Fruit fly (Drosophila melanogaster) whole organism, pupa: ENCODE results near the gene CG3123.
A peak's percentile ranks its signal among the peaks of the same experiment; 100 is the strongest.

Experiments used
- CG10348 ChIP-seq: fragments of 200-800 bp; sonication (Bioruptor generic); IDR thresholded peaks from 2 replicates; pipeline ENCODE4 v1.3.6; 2022; ENCODE audit warnings: missing biosample characterization, missing genetic modification characterization
- CG12605 ChIP-seq: fragments of 200-800 bp; sonication (Bioruptor generic); IDR thresholded peaks from 2 replicates; pipeline ENCODE4 v1.3.6; 2022; ENCODE audit warnings: missing biosample characterization, missing genetic modification characterization
- CG13204 ChIP-seq: fragments of 200-800 bp; sonication (Bioruptor generic); optimal IDR thresholded peaks from 2 replicates; lab custom pipeline; 2018; ENCODE audit warnings: missing biosample characterization, mild to moderate bottlenecking, missing genetic modification characterization, moderate library complexity
- CG14655 ChIP-seq: fragments of 200-800 bp; sonication (Bioruptor generic); optimal IDR thresholded peaks from 3 replicates; lab custom pipeline; 2017; ENCODE audit warnings: mild to moderate bottlenecking, missing biosample characterization, missing genetic modification reagents, missing genetic modification characterization
- CG15710 ChIP-seq: fragments of 200-800 bp; sonication (Bioruptor generic); optimal IDR thresholded peaks from 2 replicates; lab custom pipeline; 2018; ENCODE audit warnings: missing biosample characterization, mild to moderate bottlenecking, missing genetic modification characterization, moderate library complexity
- CG17806 ChIP-seq: fragments of 200-800 bp; sonication (Bioruptor generic); optimal IDR thresholded peaks from 2 replicates; lab custom pipeline; 2018; ENCODE audit warnings: missing biosample characterization, mild to moderate bottlenecking, missing genetic modification characterization, moderate library complexity
- CG32121 ChIP-seq: fragments of 200-800 bp; sonication (Bioruptor generic); IDR thresholded peaks from 2 replicates; pipeline ENCODE4 v1.3.6; 2022; ENCODE audit warnings: missing biosample characterization, missing genetic modification characterization
- CG34367 ChIP-seq: fragments of 200-800 bp; sonication (Bioruptor generic); optimal IDR thresholded peaks from 2 replicates; lab custom pipeline; 2018; ENCODE audit warnings: missing biosample characterization, mild to moderate bottlenecking, missing genetic modification characterization
- CG4496 ChIP-seq: fragments of 200-800 bp; sonication (Bioruptor generic); IDR thresholded peaks from 3 replicates; pipeline ENCODE4 v1.3.6; 2022; ENCODE audit warnings: missing biosample characterization, missing genetic modification characterization
- CG8159 ChIP-seq: fragments of 200-800 bp; sonication (Bioruptor generic); optimal IDR thresholded peaks from 3 replicates; lab custom pipeline; 2018; ENCODE audit warnings: missing biosample characterization, mild to moderate bottlenecking, missing genetic modification characterization, moderate library complexity
- CG8301 ChIP-seq: fragments of 200-800 bp; sonication (Bioruptor generic); optimal IDR thresholded peaks from 2 replicates; lab custom pipeline; 2018; ENCODE audit warnings: missing biosample characterization, mild to moderate bottlenecking, missing genetic modification characterization
- CG9948 ChIP-seq: fragments of 200-800 bp; sonication (Bioruptor generic); optimal IDR thresholded peaks from 2 replicates; lab custom pipeline; 2018; ENCODE audit warnings: missing biosample characterization, mild to moderate bottlenecking, missing genetic modification characterization, moderate library complexity
- D1 ChIP-seq: fragments of 200-800 bp; sonication (Bioruptor generic); optimal IDR thresholded peaks from 2 replicates; lab custom pipeline; 2018; ENCODE audit warnings: missing biosample characterization, mild to moderate bottlenecking, missing genetic modification characterization, moderate library complexity
- EcR ChIP-seq: fragments of 200-800 bp; sonication (Bioruptor generic); optimal IDR thresholded peaks from 3 replicates; lab custom pipeline; 2019; ENCODE audit warnings: missing biosample characterization, missing genetic modification characterization, mild to moderate bottlenecking, moderate library complexity, missing genetic modification reagents
- Ets98B ChIP-seq: fragments of 200-800 bp; sonication (Bioruptor generic); IDR thresholded peaks from 2 replicates; pipeline ENCODE4 v1.3.6; 2022; ENCODE audit warnings: missing biosample characterization, missing genetic modification characterization
- Pif1A ChIP-seq: fragments of 200-800 bp; sonication (Bioruptor generic); optimal IDR thresholded peaks from 3 replicates; lab custom pipeline; 2016; ENCODE audit warnings: missing biosample characterization, missing genetic modification characterization
- Pif1B ChIP-seq: fragments of 200-800 bp; sonication (Bioruptor generic); optimal IDR thresholded peaks from 3 replicates; lab custom pipeline; 2016; ENCODE audit warnings: missing biosample characterization, missing genetic modification characterization
- Snoo ChIP-seq: fragments of 200-800 bp; sonication (Bioruptor generic); optimal IDR thresholded peaks from 3 replicates; lab custom pipeline; 2017; ENCODE audit warnings: missing biosample characterization, mild to moderate bottlenecking, missing genetic modification characterization, inconsistent platforms
- fd96Ca ChIP-seq: fragments of 200-800 bp; sonication (Bioruptor generic); IDR thresholded peaks from 3 replicates; pipeline ENCODE4 v1.3.6; 2022; ENCODE audit warnings: missing biosample characterization, missing genetic modification characterization
- gl ChIP-seq: fragments of 200-800 bp; sonication (Bioruptor generic); optimal IDR thresholded peaks from 2 replicates; lab custom pipeline; 2018; ENCODE audit warnings: missing biosample characterization, mild to moderate bottlenecking, missing genetic modification characterization
- rn ChIP-seq: fragments of 200-800 bp; sonication (Bioruptor generic); IDR thresholded peaks from 2 replicates; pipeline ENCODE4 v1.3.6; 2022; ENCODE audit warnings: missing biosample characterization, missing genetic modification characterization

Gene CG3123

DNA sequence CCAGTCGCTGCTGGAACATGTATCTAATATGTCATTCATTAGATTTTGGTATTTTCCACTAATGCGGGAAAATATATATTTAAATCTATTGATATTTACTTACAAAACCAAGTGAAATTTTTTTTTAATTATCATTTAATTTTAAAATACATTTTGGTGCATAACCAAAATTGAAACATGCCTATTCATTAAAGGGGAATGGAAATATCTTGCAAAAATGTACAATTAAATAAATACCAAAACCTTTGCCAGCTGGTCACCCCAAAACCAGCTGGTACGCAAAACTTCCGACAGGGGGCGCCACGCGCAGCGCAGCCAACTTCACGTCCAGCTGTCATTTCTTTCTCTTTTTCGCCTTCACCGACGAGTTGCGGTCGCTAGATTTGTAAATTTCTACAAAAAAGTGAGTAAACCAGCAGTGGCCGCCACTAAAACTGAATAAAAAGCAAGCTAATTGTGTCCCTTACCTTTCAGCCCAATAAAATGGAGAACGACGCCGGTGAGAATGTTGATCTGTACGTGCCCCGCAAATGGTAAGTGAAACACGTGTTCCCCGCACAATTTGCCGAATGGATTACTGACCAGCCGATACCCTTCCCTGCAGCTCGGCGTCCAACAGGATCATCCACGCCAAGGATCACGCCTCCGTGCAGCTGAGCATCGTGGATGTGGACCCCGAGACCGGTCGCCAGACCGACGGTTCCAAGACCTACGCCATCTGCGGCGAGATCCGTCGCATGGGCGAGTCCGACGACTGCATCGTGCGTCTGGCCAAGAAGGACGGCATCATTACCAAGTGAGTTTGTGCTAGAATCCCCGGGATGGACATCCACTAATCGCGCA lies 30.7 kb upstream of the CG3123 start, which contains the start of the genes CG3104 and RpS21:
TSS of gene CG3104 (minus strand) at position 6 of the 843 bp plus-strand sequence.
TSS of gene RpS21 (plus strand) at position 298 of the 843 bp plus-strand sequence.
- TF ChIP-seq CG4496 (GFP tag; lab: Robert Waterston, UW), result peak; percentile 84
- peak; percentile 60; the same call in 1 of the 2 replicates for TF ChIP-seq Ets98B (GFP tag; lab: Robert Waterston, UW)
- peak; percentile 86 for TF ChIP-seq Snoo (tag; lab: Kevin White, UChicago)
- TF ChIP-seq CG32121 (GFP tag; lab: Robert Waterston, UW), result peak; percentile 36; the same call in 1 of the 2 replicates
- peak; percentile 54 for TF ChIP-seq Pif1A (GFP tag; lab: Kevin White, UChicago)
- peak; percentile 59; the same call in 2 of the 3 replicates for TF ChIP-seq fd96Ca (GFP tag; lab: Robert Waterston, UW)
- peak; percentile 24 for TF ChIP-seq CG9948 (tag; lab: Kevin White, UChicago)
- peak; percentile 53 for TF ChIP-seq CG15710 (tag; lab: Kevin White, UChicago)
- no peak for TF ChIP-seq CG10348 (GFP tag; lab: Robert Waterston, UW)
- TF ChIP-seq D1, result no peak
- TF ChIP-seq CG34367 (tag; lab: Kevin White, UChicago), result peak; percentile 57
- peak; percentile 48 for TF ChIP-seq CG13204 (GFP tag; lab: Kevin White, UChicago)
- peak; percentile 53; the same call in 1 of the 2 replicates for TF ChIP-seq CG12605 (GFP tag; lab: Robert Waterston, UW)
- peak; percentile 63 for TF ChIP-seq rn (GFP tag; lab: Robert Waterston, UW)
- peak; percentile 9 for TF ChIP-seq Pif1B
- TF ChIP-seq EcR (GFP tag; lab: Kevin White, UChicago), result no peak
- peak; percentile 37 for TF ChIP-seq CG17806 (tag; lab: Kevin White, UChicago)
- TF ChIP-seq gl (tag; lab: Kevin White, UChicago), result no peak
- peak; percentile 67 for TF ChIP-seq CG14655
- peak; percentile 1 for TF ChIP-seq CG8301 (tag; lab: Kevin White, UChicago)
- no peak for TF ChIP-seq CG8159 (tag; lab: Kevin White, UChicago)

- TF ChIP-seq CG12605 (GFP tag; lab: Robert Waterston, UW), result no peak
- TF ChIP-seq Ets98B (GFP tag; lab: Robert Waterston, UW), result 0 out of 2 replicates have a peak, but pooled peaks have one; percentile 0
- no peak for TF ChIP-seq CG9948 (tag; lab: Kevin White, UChicago)
- peak; percentile 94 for TF ChIP-seq CG8159 (tag; lab: Kevin White, UChicago)
- TF ChIP-seq, all 21 proteins: peak for 2
These were observed 30.0 kb upstream of the CG3123 start for dm6 chr2L:2855204-2855768.

- peak; percentile 47; the same call in 1 of the 2 replicates for TF ChIP-seq CG32121 (GFP tag; lab: Robert Waterston, UW)
- no peak for TF ChIP-seq CG14655
- peak; percentile 36; the same call in 1 of the 2 replicates for TF ChIP-seq Ets98B (GFP tag; lab: Robert Waterston, UW)
- 0 out of 2 replicates have a peak, but pooled peaks have one; percentile 26 for TF ChIP-seq CG12605 (GFP tag; lab: Robert Waterston, UW)
These were observed 26.3 kb upstream of the CG3123 start for dm6 chr2L:2851589-2851988.

DNA sequence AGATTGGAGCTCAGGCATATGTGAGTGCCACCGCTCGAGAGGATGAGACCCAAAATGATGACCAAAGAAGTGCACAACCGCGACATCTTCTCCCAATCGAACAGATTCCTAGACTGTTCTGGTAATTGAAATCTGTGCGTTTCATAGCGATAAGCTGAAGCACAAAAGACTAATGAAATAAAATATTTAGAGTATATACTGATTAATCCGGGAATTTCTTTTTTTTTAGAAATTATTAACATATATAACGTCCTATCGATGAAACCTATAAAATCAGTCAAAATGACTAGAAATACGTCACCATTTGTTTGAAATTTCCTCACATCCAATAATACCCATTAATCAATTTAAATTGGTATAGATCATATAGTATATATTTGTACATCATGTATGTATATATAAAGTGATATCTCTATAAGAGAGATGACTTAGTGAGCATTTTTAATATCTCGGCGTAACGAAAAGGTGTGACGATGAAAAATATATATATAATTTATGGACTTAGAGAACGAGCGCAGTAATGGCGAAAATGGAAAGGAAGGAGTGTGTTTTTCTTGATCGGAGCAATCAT lies 21.9 kb upstream of the CG3123 start, which contains the start of the genes CG3117 and CG2983:
TSS of gene CG3117 (minus strand) at position 101 of the 571 bp plus-strand sequence.
TSS of gene CG2983 (plus strand) at position 521 of the 571 bp plus-strand sequence.
- no peak for TF ChIP-seq gl (tag; lab: Kevin White, UChicago)

DNA sequence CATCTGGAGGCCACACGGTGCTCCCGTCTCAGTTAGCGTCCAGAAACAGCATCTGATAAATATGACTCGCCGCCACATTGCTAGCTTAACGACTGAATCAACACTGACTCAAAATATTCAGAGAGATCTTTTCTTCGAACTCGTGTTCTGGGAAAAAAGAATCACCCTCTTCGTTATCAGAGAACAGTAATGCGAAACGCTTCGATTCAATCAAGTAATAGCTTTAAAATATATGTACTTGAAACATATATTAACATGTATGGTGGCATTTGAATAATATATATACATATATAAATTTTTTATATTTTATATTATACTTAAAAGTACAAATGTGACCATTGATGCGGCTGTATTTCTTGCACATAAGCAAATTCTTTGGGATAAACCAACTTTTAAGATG lies 20.3 kb upstream of the CG3123 start, which contains the start of gene CG18557:
TSS of gene CG18557 (minus strand) at position 101 of the 400 bp plus-strand sequence.
- no peak for TF ChIP-seq EcR (GFP tag; lab: Kevin White, UChicago)
- no peak for TF ChIP-seq Ets98B (GFP tag; lab: Robert Waterston, UW)
- TF ChIP-seq CG8301 (tag; lab: Kevin White, UChicago), result no peak
- no peak for TF ChIP-seq rn (GFP tag; lab: Robert Waterston, UW)
- no peak for TF ChIP-seq CG4496 (GFP tag; lab: Robert Waterston, UW)
- no peak for TF ChIP-seq CG8159 (tag; lab: Kevin White, UChicago)
- TF ChIP-seq Pif1A (GFP tag; lab: Kevin White, UChicago), result no peak
- TF ChIP-seq CG15710 (tag; lab: Kevin White, UChicago), result no peak
- TF ChIP-seq D1, result no peak
- no peak for TF ChIP-seq Snoo (tag; lab: Kevin White, UChicago)
- TF ChIP-seq CG9948 (tag; lab: Kevin White, UChicago), result no peak
- no peak for TF ChIP-seq fd96Ca (GFP tag; lab: Robert Waterston, UW)
- no peak for TF ChIP-seq CG32121 (GFP tag; lab: Robert Waterston, UW)
- TF ChIP-seq CG12605 (GFP tag; lab: Robert Waterston, UW), result no peak
- no peak for TF ChIP-seq CG13204 (GFP tag; lab: Kevin White, UChicago)
- no peak for TF ChIP-seq CG10348 (GFP tag; lab: Robert Waterston, UW)
- no peak for TF ChIP-seq CG17806 (tag; lab: Kevin White, UChicago)
